Worm (Caenorhabditis elegans): ENCODE data around the gene ZK1320.3.

DNA sequence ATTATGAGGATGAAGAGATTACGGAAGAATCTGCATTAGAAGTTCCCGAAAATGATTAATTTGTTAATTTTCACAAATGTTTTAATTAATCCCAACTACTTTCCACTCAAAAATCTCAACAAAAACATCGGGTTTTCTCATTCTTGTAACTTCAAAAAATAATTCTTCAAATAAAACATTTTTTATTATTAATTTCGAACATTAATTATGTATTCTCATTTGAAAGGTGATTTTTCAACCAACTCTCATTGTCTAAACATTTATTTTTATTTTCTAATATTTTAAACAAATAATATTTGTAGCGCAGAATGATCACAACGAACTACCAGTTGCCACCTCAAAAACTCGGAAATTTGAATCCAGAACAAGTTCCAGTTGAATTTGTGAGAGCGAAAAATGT lies 11.1 kb upstream of the ZK1320.3 start, which contains the start of gene ZK1320.7:
- TF ChIP-seq ama-1 (optimal IDR thresholded peaks at IDR 0.05), result no peak
- TF ChIP-seq pes-1 (GFP tag; IDR thresholded peaks at IDR 0.05), result no peak
- TF ChIP-seq tra-4 (tag; optimal IDR thresholded peaks at IDR 0.05), result no peak
- no peak for TF ChIP-seq scrt-1 (GFP tag; IDR thresholded peaks at IDR 0.05)
- no peak for TF ChIP-seq tbx-37 (GFP tag; conservative IDR thresholded peaks at IDR 0.05)
- no peak for TF ChIP-seq hmbx-1 (tag; optimal IDR thresholded peaks at IDR 0.05)
- TF ChIP-seq ets-7 (tag; optimal IDR thresholded peaks at IDR 0.05), result no peak
- no peak for TF ChIP-seq flt-1 (GFP tag; IDR thresholded peaks at IDR 0.05)
- TF ChIP-seq F13C5.2 (tag; optimal IDR thresholded peaks at IDR 0.05), result no peak
- no peak for TF ChIP-seq hmg-4 (GFP tag; optimal IDR thresholded peaks at IDR 0.05)
